Fruit fly (Drosophila melanogaster) whole organism, embryonic: ENCODE data around the gene CG7974.

Source experiments
- CG1832 ChIP-seq: fragments of 200-800 bp; sonication (Bioruptor generic); optimal IDR thresholded peaks from 2 replicates; lab custom pipeline; 2017; ENCODE audit warnings: missing biosample characterization, mild to moderate bottlenecking, missing genetic modification characterization, inconsistent platforms
- CG4360 ChIP-seq: fragments of 200-800 bp; sonication (Bioruptor generic); IDR thresholded peaks from 2 replicates; pipeline ENCODE4 v1.3.6; 2022; ENCODE audit warnings: missing biosample characterization, missing genetic modification characterization

- TF ChIP-seq CG1832 (GFP tag; lab: Kevin White, UChicago) (no peak), CG4360 (GFP tag; lab: Robert Waterston, UW) (no peak)
Measured at dm6 chr3L:1694317-1694716, 29.4 kb downstream of the CG7974 start, which contains the start of gene CG12011.
